Fruit fly (Drosophila melanogaster) whole organism, embryonic: ENCODE measurements around the gene CG6443.
A peak's percentile ranks its signal among the peaks of the same experiment; 100 is the strongest.

Experiments used
- Antp ChIP-seq: fragments of 200-800 bp; sonication (Bioruptor generic); optimal IDR thresholded peaks from 3 replicates; lab custom pipeline; 2016; ENCODE audit warnings: missing biosample characterization, missing genetic modification characterization
- CG10267 ChIP-seq: fragments of 200-800 bp; sonication (Bioruptor generic); optimal IDR thresholded peaks from 2 replicates; lab custom pipeline; 2018; ENCODE audit warnings: missing biosample characterization, mild to moderate bottlenecking, missing genetic modification characterization, moderate library complexity
- CG10274 ChIP-seq: fragments of 200-800 bp; sonication (Bioruptor generic); optimal IDR thresholded peaks from 3 replicates; lab custom pipeline; 2017; ENCODE audit warnings: missing biosample characterization, mild to moderate bottlenecking, missing genetic modification characterization
- CG10462 ChIP-seq: fragments of 200-800 bp; sonication (Bioruptor generic); optimal IDR thresholded peaks from 2 replicates; lab custom pipeline; 2016; ENCODE audit warnings: missing biosample characterization, missing genetic modification characterization
- CG11456 ChIP-seq: fragments of 200-800 bp; sonication (Bioruptor generic); IDR thresholded peaks from 3 replicates; pipeline ENCODE4 v1.3.6; 2022; ENCODE audit warnings: missing biosample characterization, missing genetic modification characterization
- CG12104 ChIP-seq: fragments of 200-800 bp; sonication (Bioruptor generic); optimal IDR thresholded peaks from 3 replicates; lab custom pipeline; 2016; ENCODE audit warnings: missing biosample characterization, missing genetic modification characterization
- CG12391 ChIP-seq: fragments of 200-800 bp; sonication (Bioruptor generic); optimal IDR thresholded peaks from 3 replicates; lab custom pipeline; 2018; ENCODE audit warnings: missing biosample characterization, mild to moderate bottlenecking, missing genetic modification characterization, moderate library complexity
- CG13775 ChIP-seq: fragments of 200-800 bp; sonication (Bioruptor generic); optimal IDR thresholded peaks from 3 replicates; lab custom pipeline; 2017; ENCODE audit warnings: missing biosample characterization, mild to moderate bottlenecking, missing genetic modification characterization
- CG13894 ChIP-seq: fragments of 200-800 bp; sonication (Bioruptor generic); optimal IDR thresholded peaks from 3 replicates; lab custom pipeline; 2018; ENCODE audit warnings: missing biosample characterization, mild to moderate bottlenecking, missing genetic modification characterization, moderate library complexity
- CG1647 ChIP-seq: fragments of 200-800 bp; sonication (Bioruptor generic); optimal IDR thresholded peaks from 3 replicates; lab custom pipeline; 2016; ENCODE audit warnings: missing biosample characterization, missing genetic modification characterization
- CG16815 ChIP-seq: fragments of 200-800 bp; sonication (Bioruptor generic); optimal IDR thresholded peaks from 3 replicates; lab custom pipeline; 2017; ENCODE audit warnings: missing biosample characterization, mild to moderate bottlenecking, missing genetic modification characterization
- CG17361 ChIP-seq: fragments of 200-800 bp; sonication (Bioruptor generic); IDR thresholded peaks from 3 replicates; pipeline ENCODE4 v1.3.6; 2022; ENCODE audit warnings: missing biosample characterization, missing genetic modification characterization
- CG2712 ChIP-seq: fragments of 200-800 bp; optimal IDR thresholded peaks from 3 replicates; lab custom pipeline; 2019; ENCODE audit warnings: missing biosample characterization, mild to moderate bottlenecking, missing genetic modification characterization, moderate library complexity
- CG30431 ChIP-seq: fragments of 200-800 bp; sonication (Bioruptor generic); optimal IDR thresholded peaks from 2 replicates; lab custom pipeline; 2017; ENCODE audit warnings: missing biosample characterization, missing genetic modification characterization
- CG31441 ChIP-seq: fragments of 200-800 bp; sonication (Bioruptor generic); IDR thresholded peaks from 2 replicates; pipeline ENCODE4 v1.3.6; 2022; ENCODE audit warnings: missing biosample characterization, missing genetic modification characterization
- CG3281 ChIP-seq: fragments of 200-800 bp; sonication (Bioruptor generic); optimal IDR thresholded peaks from 3 replicates; lab custom pipeline; 2017; ENCODE audit warnings: missing biosample characterization, mild to moderate bottlenecking, missing genetic modification characterization
- CG4854 ChIP-seq: fragments of 200-800 bp; sonication (Bioruptor generic); optimal IDR thresholded peaks from 2 replicates; lab custom pipeline; 2016; ENCODE audit warnings: missing biosample characterization, missing genetic modification characterization, inconsistent platforms
- CG6689 ChIP-seq: fragments of 200-800 bp; sonication (Bioruptor generic); IDR thresholded peaks from 2 replicates; pipeline ENCODE4 v1.3.6; 2022; ENCODE audit warnings: missing biosample characterization, missing genetic modification characterization
- CG7839 ChIP-seq: fragments of 200-800 bp; sonication (Bioruptor generic); optimal IDR thresholded peaks from 3 replicates; lab custom pipeline; 2018; ENCODE audit warnings: missing biosample characterization, mild to moderate bottlenecking, missing genetic modification characterization, moderate library complexity
- CG9932 ChIP-seq: fragments of 200-800 bp; sonication (Bioruptor generic); IDR thresholded peaks from 2 replicates; pipeline ENCODE4 v1.3.6; 2022; ENCODE audit warnings: missing biosample characterization, missing genetic modification characterization
- Dref ChIP-seq: fragments of 200-800 bp; sonication (Bioruptor generic); IDR thresholded peaks from 2 replicates; pipeline ENCODE4 v1.3.6; 2022; ENCODE audit warnings: missing biosample characterization, missing genetic modification characterization
- Fer3 ChIP-seq: fragments of 200-800 bp; sonication (Bioruptor generic); optimal IDR thresholded peaks from 2 replicates; lab custom pipeline; 2018; ENCODE audit warnings: missing biosample characterization, mild to moderate bottlenecking, missing genetic modification characterization, moderate library complexity
- Hr51 ChIP-seq, 2 experiments: fragments of 200-800 bp; sonication (Bioruptor generic); optimal IDR thresholded peaks; 2 replicates in 1 of 2; 3 replicates in 1 of 2; lab custom pipeline; 2016 to 2018; ENCODE audit warnings: missing biosample characterization in 2 of 2, missing genetic modification characterization in 2 of 2, mild to moderate bottlenecking in 1 of 2, moderate library complexity in 1 of 2
- MESR4 ChIP-seq: fragments of 200-800 bp; sonication (Bioruptor generic); optimal IDR thresholded peaks from 2 replicates; lab custom pipeline; 2018; ENCODE audit warnings: missing biosample characterization, mild to moderate bottlenecking, missing genetic modification characterization, moderate library complexity
- Mad ChIP-seq: fragments of 200-800 bp; sonication (Bioruptor generic); optimal IDR thresholded peaks from 2 replicates; lab custom pipeline; 2016; ENCODE audit warnings: missing biosample characterization, missing genetic modification characterization
- Meics ChIP-seq: fragments of 200-800 bp; sonication (Bioruptor generic); optimal IDR thresholded peaks from 2 replicates; lab custom pipeline; 2017; ENCODE audit warnings: missing biosample characterization, mild to moderate bottlenecking, missing genetic modification characterization
- Neu2 ChIP-seq: fragments of 200-800 bp; sonication (Bioruptor generic); optimal IDR thresholded peaks from 3 replicates; lab custom pipeline; 2016; ENCODE audit warnings: missing biosample characterization, missing genetic modification characterization, borderline replicate concordance
- Sox100B ChIP-seq: fragments of 200-800 bp; sonication (Bioruptor generic); optimal IDR thresholded peaks from 3 replicates; lab custom pipeline; 2018; ENCODE audit warnings: missing biosample characterization, mild to moderate bottlenecking, missing genetic modification characterization
- Stat92E ChIP-seq, 3 experiments: fragments of >200 bp in 2 of 3; fragments of 200-800 bp in 1 of 3; sonication (Bioruptor generic) in 1 of 3; optimal IDR thresholded peaks; 2 replicates each; lab custom pipeline; 2017 to 2019; ENCODE audit warnings: missing biosample characterization in 3 of 3, missing genetic modification characterization in 3 of 3, mild to moderate bottlenecking in 1 of 3, moderate library complexity in 1 of 3
- abd-A ChIP-seq: fragments of 200-800 bp; sonication (Bioruptor generic); optimal IDR thresholded peaks from 3 replicates; lab custom pipeline; 2019; ENCODE audit warnings: missing biosample characterization, mild to moderate bottlenecking, missing genetic modification characterization, moderate library complexity
- btn ChIP-seq: fragments of 200-800 bp; sonication (Bioruptor generic); optimal IDR thresholded peaks from 2 replicates; lab custom pipeline; 2016; ENCODE audit warnings: missing biosample characterization, missing genetic modification characterization
- chinmo ChIP-seq: fragments of 200-800 bp; sonication (Bioruptor generic); IDR thresholded peaks from 4 replicates; pipeline ENCODE4 v1.3.6; 2022; ENCODE audit warnings: missing biosample characterization, missing genetic modification characterization; ENCODE audit not compliant: partially characterized antibody
- crp ChIP-seq, 2 experiments: fragments of 200-800 bp; sonication (Bioruptor generic); optimal IDR thresholded peaks; 2 replicates in 1 of 2; 3 replicates in 1 of 2; lab custom pipeline; 2017; ENCODE audit warnings: missing biosample characterization in 2 of 2, missing genetic modification characterization in 2 of 2, mild to moderate bottlenecking in 1 of 2, moderate library complexity in 1 of 2
- dmrt11E ChIP-seq: fragments of 200-800 bp; sonication (Bioruptor generic); optimal IDR thresholded peaks from 3 replicates; lab custom pipeline; 2018; ENCODE audit warnings: missing biosample characterization, mild to moderate bottlenecking, missing genetic modification characterization, moderate library complexity
- ems ChIP-seq: fragments of 200-800 bp; sonication (Bioruptor generic); optimal IDR thresholded peaks from 3 replicates; lab custom pipeline; 2016; ENCODE audit warnings: missing biosample characterization, missing genetic modification characterization
- fu2 ChIP-seq: fragments of 200-800 bp; sonication (Bioruptor generic); optimal IDR thresholded peaks from 2 replicates; lab custom pipeline; 2016; ENCODE audit warnings: missing biosample characterization, missing genetic modification characterization
- gem ChIP-seq: fragments of 200-800 bp; sonication (Bioruptor generic); optimal IDR thresholded peaks from 2 replicates; lab custom pipeline; 2019; ENCODE audit warnings: missing biosample characterization, mild to moderate bottlenecking, missing genetic modification characterization, moderate library complexity
- grn ChIP-seq: fragments of 200-800 bp; sonication (Bioruptor generic); optimal IDR thresholded peaks from 3 replicates; lab custom pipeline; 2017; ENCODE audit warnings: missing biosample characterization, missing genetic modification characterization
- gsb ChIP-seq: fragments of 200-800 bp; sonication (Bioruptor generic); IDR thresholded peaks from 2 replicates; pipeline ENCODE4 v1.3.6; 2022; ENCODE audit warnings: missing biosample characterization, missing genetic modification characterization
- hth ChIP-seq: fragments of >200 bp; optimal IDR thresholded peaks from 2 replicates; lab custom pipeline; 2017; ENCODE audit warnings: inconsistent platforms
- kni ChIP-seq: fragments of 200-800 bp; sonication (Bioruptor generic); optimal IDR thresholded peaks from 3 replicates; lab custom pipeline; 2017; ENCODE audit warnings: mild to moderate bottlenecking, missing biosample characterization, missing genetic modification reagents, missing genetic modification characterization
- mirr ChIP-seq: fragments of 200-800 bp; sonication (Bioruptor generic); optimal IDR thresholded peaks from 3 replicates; lab custom pipeline; 2018; ENCODE audit warnings: missing biosample characterization, mild to moderate bottlenecking, missing genetic modification characterization
- phol ChIP-seq: fragments of 200-800 bp; sonication (Bioruptor generic); optimal IDR thresholded peaks from 3 replicates; lab custom pipeline; 2018; ENCODE audit warnings: missing biosample characterization, mild to moderate bottlenecking, missing genetic modification characterization, moderate library complexity
- salm ChIP-seq: fragments of 200-800 bp; sonication (Bioruptor generic); optimal IDR thresholded peaks from 2 replicates; lab custom pipeline; 2018; ENCODE audit warnings: missing biosample characterization, mild to moderate bottlenecking, missing genetic modification characterization
- sens-2 ChIP-seq: fragments of 200-800 bp; sonication (Bioruptor generic); IDR thresholded peaks from 2 replicates; pipeline ENCODE4 v1.3.6; 2022; ENCODE audit warnings: missing biosample characterization, missing genetic modification characterization
- so ChIP-seq: fragments of 200-800 bp; sonication (Bioruptor generic); IDR thresholded peaks from 3 replicates; pipeline ENCODE4 v1.3.6; 2022; ENCODE audit warnings: missing biosample characterization, missing genetic modification characterization
- sr ChIP-seq: fragments of 200-800 bp; sonication (Bioruptor generic); IDR thresholded peaks from 3 replicates; pipeline ENCODE4 v1.3.6; 2022; ENCODE audit warnings: missing biosample characterization, missing genetic modification characterization
- trem ChIP-seq: fragments of 200-800 bp; optimal IDR thresholded peaks from 3 replicates; lab custom pipeline; 2019; ENCODE audit warnings: missing biosample characterization, mild to moderate bottlenecking, missing genetic modification characterization, moderate library complexity
- unc-4 ChIP-seq: fragments of 200-800 bp; sonication (Bioruptor generic); IDR thresholded peaks from 2 replicates; pipeline ENCODE4 v1.3.6; 2022; ENCODE audit warnings: missing biosample characterization, missing genetic modification characterization; ENCODE audit not compliant: partially characterized antibody

Gene CG6443

dm6 chr2L:10688764-10689163 is 40.0 kb upstream of the CG6443 start (continued):
- TF ChIP-seq CG13775 (GFP tag; lab: Kevin White, UChicago), result no peak
- peak; percentile 28; the same call in 1 of the 2 replicates for TF ChIP-seq CG9932 (GFP tag; lab: Robert Waterston, UW)
- no peak for TF ChIP-seq CG12104 (GFP tag; lab: Kevin White, UChicago)
- no peak for TF ChIP-seq CG10274 (GFP tag; lab: Kevin White, UChicago)
- TF ChIP-seq trem (tag; lab: Kevin White, UChicago), result no peak
- no peak for TF ChIP-seq gsb (GFP tag; lab: Robert Waterston, UW)
- TF ChIP-seq Stat92E (GFP tag; optimal IDR thresholded peaks at IDR 0.05; lab: Kevin White, UChicago), result no peak
- TF ChIP-seq Mad, result no peak
- no peak for TF ChIP-seq Antp (GFP tag; lab: Kevin White, UChicago)
- no peak for TF ChIP-seq CG6689 (GFP tag; lab: Robert Waterston, UW)
- TF ChIP-seq unc-4 (GFP tag; lab: Robert Waterston, UW), result no peak
- TF ChIP-seq hth (lab: Kevin White, UChicago), result no peak
- no peak for TF ChIP-seq abd-A (tag; lab: Kevin White, UChicago)
- no peak for TF ChIP-seq CG4854 (GFP tag; lab: Kevin White, UChicago)
- TF ChIP-seq gem (tag; lab: Kevin White, UChicago), result no peak
- TF ChIP-seq CG1647 (GFP tag; lab: Kevin White, UChicago), result no peak
- TF ChIP-seq btn, result no peak
- no peak for TF ChIP-seq Neu2 (GFP tag; lab: Kevin White, UChicago)
- no peak for TF ChIP-seq kni (GFP tag; lab: Kevin White, UChicago)
- TF ChIP-seq mirr (GFP tag; lab: Kevin White, UChicago), result no peak
- no peak for TF ChIP-seq sens-2 (GFP tag; lab: Robert Waterston, UW)
- TF ChIP-seq dmrt11E (tag; lab: Kevin White, UChicago), result no peak
- TF ChIP-seq chinmo (GFP tag; lab: Robert Waterston, UW), result 0 out of 4 replicates have a peak, but pooled peaks have one; percentile 18
- TF ChIP-seq Meics (GFP tag; lab: Kevin White, UChicago), result no peak
- TF ChIP-seq ems, result no peak
- TF ChIP-seq MESR4 (GFP tag; lab: Kevin White, UChicago), result no peak
- no peak for TF ChIP-seq fu2 (GFP tag; lab: Kevin White, UChicago)
- TF ChIP-seq CG10462 (GFP tag; lab: Kevin White, UChicago), result no peak
- no peak for TF ChIP-seq CG16815 (GFP tag; lab: Kevin White, UChicago)
- peak; percentile 53; the same call in 1 of the 3 replicates for TF ChIP-seq CG11456 (GFP tag; lab: Robert Waterston, UW)
- no peak for TF ChIP-seq Dref (GFP tag; lab: Robert Waterston, UW)
- TF ChIP-seq Fer3 (tag; lab: Kevin White, UChicago), result no peak
- TF ChIP-seq sr (GFP tag; lab: Robert Waterston, UW), result peak; percentile 73; the same call in 2 of the 3 replicates
- no peak for TF ChIP-seq crp (GFP tag; optimal IDR thresholded peaks at IDR 0.05; lab: Kevin White, UChicago)
- TF ChIP-seq so (GFP tag; lab: Robert Waterston, UW), result no peak
- TF ChIP-seq, all 482 proteins: peak for 11

DNA sequence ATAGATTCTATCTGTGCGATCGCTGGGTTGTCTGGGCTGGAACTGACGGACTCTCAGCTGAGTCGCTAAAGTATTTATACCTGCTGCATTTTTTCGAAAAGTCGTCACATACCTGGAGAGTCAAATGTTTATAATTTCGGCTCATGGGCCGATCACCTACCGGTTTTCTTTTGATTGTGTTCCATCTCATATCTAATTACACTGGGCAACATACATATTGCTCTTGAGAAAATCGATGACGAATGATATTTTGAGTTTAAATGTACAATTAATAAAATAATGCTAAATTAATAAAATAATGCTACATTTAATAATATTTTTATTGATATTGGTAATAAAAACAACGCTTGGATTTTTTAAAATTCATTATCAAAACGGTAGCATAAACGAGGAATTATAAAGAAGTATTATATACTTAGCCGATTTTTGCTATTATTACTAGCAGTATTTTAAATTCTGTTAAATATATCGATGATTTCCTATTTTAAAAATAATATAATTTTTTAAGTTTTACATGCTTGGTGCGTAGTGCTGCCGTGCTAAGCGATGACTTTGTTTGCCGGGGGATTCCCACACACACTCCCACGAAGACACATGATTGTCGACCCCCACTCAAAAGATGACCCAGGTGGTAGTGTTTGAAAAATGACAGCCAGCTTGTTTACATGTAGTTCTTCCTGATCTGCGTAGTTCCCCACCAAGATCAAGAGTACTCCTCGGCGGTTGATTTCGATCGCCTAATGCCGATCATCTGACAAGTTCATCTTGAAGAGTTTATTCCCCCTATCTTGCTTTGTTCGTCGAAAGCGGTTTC is 39.4 kb upstream of the CG6443 start, which contains the start of gene CG7294:
TSS of gene CG7294 (minus strand) at position 51 of the 814 bp plus-strand sequence.
- TF ChIP-seq CG17361 (GFP tag; lab: Robert Waterston, UW) (peak; percentile 66), CG3281 (GFP tag; lab: Kevin White, UChicago) (peak; percentile 18), CG31441 (peak; percentile 63), CG7839 (peak; percentile 28), CG13894 (tag; lab: Kevin White, UChicago) (peak; percentile 38), gem (tag; lab: Kevin White, UChicago) (peak; percentile 67), phol (tag; lab: Kevin White, UChicago) (peak; percentile 38), Hr51 (GFP tag; optimal IDR thresholded peaks at IDR 0.05; lab: Kevin White, UChicago) (peak in 1 of 2 experiments; percentile 28), Sox100B (GFP tag; lab: Kevin White, UChicago) (peak; percentile 55), grn (GFP tag; lab: Kevin White, UChicago) (peak; percentile 42), CG30431 (GFP tag; lab: Kevin White, UChicago) (no peak), CG10267 (peak; percentile 38), CG2712 (tag; lab: Kevin White, UChicago) (peak; percentile 63), CG12391 (tag; lab: Kevin White, UChicago) (peak; percentile 37), salm (no peak)
